Worm (Caenorhabditis elegans) whole organism, L4 larva: ENCODE results near the gene npr-40.

Experiments used
- F44E2.7 ChIP-seq: fragments of 200-800 bp; sonication (Bioruptor generic); IDR thresholded peaks from 2 replicates; pipeline ENCODE4 v2.1.2; 2022; ENCODE audit warnings: missing genetic modification characterization, missing compliant biosample characterization
- aha-1 ChIP-seq: fragments of 150-350 bp; peaks from one replicate; lab custom pipeline; 2014; ENCODE audit warnings: missing biosample characterization, missing genetic modification characterization
- ceh-20 ChIP-seq: fragments of 200-800 bp; sonication (Bioruptor generic); IDR thresholded peaks from 2 replicates; pipeline ENCODE4 v1.3.6; 2022; ENCODE audit warnings: missing genetic modification reagents, missing genetic modification characterization, missing compliant biosample characterization
- ces-1 ChIP-seq: fragments of 150-350 bp; sonication (generic microtip); optimal IDR thresholded peaks from 4 replicates; lab custom pipeline; 2014; ENCODE audit warnings: missing biosample characterization, missing genetic modification reagents, missing genetic modification characterization
- lin-15B ChIP-seq: fragments of 150-350 bp; sonication (generic microtip); optimal IDR thresholded peaks from 3 replicates; lab custom pipeline; 2014; ENCODE audit warnings: missing biosample characterization, missing genetic modification characterization
- nhr-11 ChIP-seq: fragments of 150-350 bp; optimal IDR thresholded peaks from 2 replicates; lab custom pipeline; 2014; ENCODE audit warnings: missing biosample characterization, missing genetic modification characterization
- nhr-237 ChIP-seq: sonication (generic microtip); optimal IDR thresholded peaks from 2 replicates; lab custom pipeline; 2017; ENCODE audit warnings: missing biosample characterization, missing genetic modification characterization
- unc-62 ChIP-seq, 3 experiments: fragments of 150-350 bp in 1 of 3; sonication (generic microtip); optimal IDR thresholded peaks in 2 of 3; peaks in 1 of 3; 1 replicate in 1 of 3; 2 replicates in 2 of 3; lab custom pipeline; 2014 to 2017; ENCODE audit warnings: missing biosample characterization in 3 of 3, missing genetic modification characterization in 3 of 3, missing genetic modification reagents in 3 of 3, missing genotype in 1 of 3

DNA sequence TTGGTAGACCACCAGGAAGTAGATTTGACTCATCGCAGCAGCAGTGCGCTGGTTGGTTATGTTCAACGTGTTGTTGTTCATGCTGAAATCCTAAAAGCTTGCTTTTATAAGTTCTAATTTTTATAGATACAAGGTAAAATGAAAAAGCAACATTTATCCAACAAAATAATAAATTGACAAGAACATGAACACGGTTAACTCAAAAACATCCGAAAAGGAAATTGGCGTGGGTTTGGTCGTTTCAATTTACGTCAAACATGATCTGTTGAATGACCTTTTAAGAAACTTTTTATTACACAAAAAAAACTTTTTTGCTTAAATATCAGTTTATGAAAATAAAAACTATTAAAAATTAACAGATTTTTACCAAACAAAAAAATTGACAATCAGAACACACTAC, 10.2 kb downstream of the npr-40 start, which contains the start of gene ntr-2:
- TF ChIP-seq unc-62 (GFP tag; optimal IDR thresholded peaks at IDR 0.05 in 1 of 2; lab: Kevin White, UChicago) (no peak), unc-62 (tag; optimal IDR thresholded peaks at IDR 0.05; lab: Kevin White, UChicago) (no peak), F44E2.7 (no peak), ceh-20 (GFP tag; lab: Robert Waterston, UW) (no peak), aha-1 (tag; lab: Kevin White, UChicago) (no peak), nhr-11 (tag; lab: Kevin White, UChicago) (no peak), lin-15B (no peak), nhr-237 (tag; lab: Kevin White, UChicago) (no peak), ces-1 (GFP tag; lab: Kevin White, UChicago) (no peak)
